Fruit fly (Drosophila melanogaster) whole organism, embryonic: ENCODE data around the gene CG6415.

Experiments
- CG14710 ChIP-seq: fragments of 200-800 bp; sonication (Bioruptor generic); optimal IDR thresholded peaks from 3 replicates; lab custom pipeline; 2019; ENCODE audit warnings: missing biosample characterization, mild to moderate bottlenecking, missing genetic modification characterization, moderate library complexity
- CG17359 ChIP-seq: fragments of 200-800 bp; sonication (Bioruptor generic); optimal IDR thresholded peaks from 3 replicates; lab custom pipeline; 2018; ENCODE audit warnings: missing biosample characterization, mild to moderate bottlenecking, missing genetic modification characterization, moderate library complexity
- CG18619 ChIP-seq: fragments of 200-800 bp; sonication (Bioruptor generic); optimal IDR thresholded peaks from 3 replicates; lab custom pipeline; 2017; ENCODE audit warnings: missing biosample characterization, mild to moderate bottlenecking, missing genetic modification characterization
- CG2116 ChIP-seq: fragments of 200-800 bp; sonication (Bioruptor generic); optimal IDR thresholded peaks from 3 replicates; lab custom pipeline; 2018; ENCODE audit warnings: missing biosample characterization, mild to moderate bottlenecking, missing genetic modification characterization
- CG2129 ChIP-seq: fragments of 200-800 bp; sonication (Bioruptor generic); IDR thresholded peaks from 2 replicates; pipeline ENCODE4 v1.3.6; 2022; ENCODE audit warnings: missing biosample characterization, missing genetic modification characterization; ENCODE audit not compliant: partially characterized antibody
- CG2678 ChIP-seq: fragments of 200-800 bp; sonication (Bioruptor generic); optimal IDR thresholded peaks from 3 replicates; lab custom pipeline; 2019; ENCODE audit warnings: missing biosample characterization, mild to moderate bottlenecking, missing genetic modification characterization, moderate library complexity
- CG34224 ChIP-seq: fragments of 200-800 bp; sonication (Bioruptor generic); IDR thresholded peaks from 3 replicates; pipeline ENCODE4 v1.3.6; 2022; ENCODE audit warnings: missing biosample characterization, missing genetic modification characterization; ENCODE audit not compliant: partially characterized antibody
- CG3838 ChIP-seq: fragments of 200-800 bp; sonication (Bioruptor generic); optimal IDR thresholded peaks from 3 replicates; lab custom pipeline; 2016; ENCODE audit warnings: missing biosample characterization, missing genetic modification characterization
- CG4617 ChIP-seq: fragments of 200-800 bp; sonication (Bioruptor generic); optimal IDR thresholded peaks from 3 replicates; lab custom pipeline; 2016; ENCODE audit warnings: missing biosample characterization, missing genetic modification characterization, borderline replicate concordance
- CG5180 ChIP-seq: fragments of 200-800 bp; sonication (Bioruptor generic); optimal IDR thresholded peaks from 3 replicates; lab custom pipeline; 2017; ENCODE audit warnings: missing biosample characterization, missing genetic modification characterization, mild to moderate bottlenecking, moderate library complexity, missing genetic modification reagents
- CG7839 ChIP-seq: fragments of 200-800 bp; sonication (Bioruptor generic); optimal IDR thresholded peaks from 3 replicates; lab custom pipeline; 2018; ENCODE audit warnings: missing biosample characterization, mild to moderate bottlenecking, missing genetic modification characterization, moderate library complexity
- CG7963 ChIP-seq: fragments of 200-800 bp; sonication (Bioruptor generic); IDR thresholded peaks from 3 replicates; pipeline ENCODE4 v1.3.6; 2022; ENCODE audit warnings: missing biosample characterization, missing genetic modification characterization; ENCODE audit not compliant: partially characterized antibody
- CG7987 ChIP-seq: fragments of 200-800 bp; sonication (Bioruptor generic); optimal IDR thresholded peaks from 2 replicates; lab custom pipeline; 2018; ENCODE audit warnings: missing biosample characterization, mild to moderate bottlenecking, missing genetic modification characterization, moderate library complexity
- CG8924 ChIP-seq: fragments of 200-800 bp; optimal IDR thresholded peaks from 3 replicates; lab custom pipeline; 2019; ENCODE audit warnings: missing biosample characterization, mild to moderate bottlenecking, missing genetic modification characterization, moderate library complexity
- Doc2 ChIP-seq: fragments of 200-800 bp; sonication (Bioruptor generic); IDR thresholded peaks from 2 replicates; pipeline ENCODE4 v1.3.6; 2022; ENCODE audit warnings: missing biosample characterization, missing genetic modification characterization
- Doc3 ChIP-seq: fragments of 200-800 bp; sonication (Bioruptor generic); IDR thresholded peaks from 3 replicates; pipeline ENCODE4 v1.3.6; 2022; ENCODE audit warnings: missing biosample characterization, missing genetic modification characterization; ENCODE audit not compliant: partially characterized antibody
- E2f1 ChIP-seq: fragments of 200-800 bp; sonication (Bioruptor generic); IDR thresholded peaks from 2 replicates; pipeline ENCODE4 v1.3.6; 2022; ENCODE audit warnings: missing biosample characterization, missing genetic modification characterization
- E2f2 ChIP-seq: fragments of 200-800 bp; sonication (Bioruptor generic); IDR thresholded peaks from 2 replicates; pipeline ENCODE4 v1.3.6; 2022; ENCODE audit warnings: missing biosample characterization, missing genetic modification characterization
- Hey ChIP-seq: fragments of 200-800 bp; sonication (Bioruptor generic); optimal IDR thresholded peaks from 3 replicates; lab custom pipeline; 2018; ENCODE audit warnings: missing biosample characterization, mild to moderate bottlenecking, missing genetic modification characterization
- HmgZ ChIP-seq: fragments of 200-800 bp; sonication (Bioruptor generic); optimal IDR thresholded peaks from 2 replicates; lab custom pipeline; 2018; ENCODE audit warnings: missing biosample characterization, mild to moderate bottlenecking, missing genetic modification characterization
- Hsf ChIP-seq: fragments of 200-800 bp; sonication (Bioruptor generic); optimal IDR thresholded peaks from 3 replicates; lab custom pipeline; 2016; ENCODE audit warnings: missing biosample characterization, missing genetic modification characterization
- MBD-R2 ChIP-seq: fragments of 200-800 bp; sonication (Bioruptor generic); IDR thresholded peaks from 2 replicates; pipeline ENCODE4 v1.3.6; 2022; ENCODE audit warnings: missing biosample characterization, missing genetic modification characterization
- MESR4 ChIP-seq: fragments of 200-800 bp; sonication (Bioruptor generic); optimal IDR thresholded peaks from 2 replicates; lab custom pipeline; 2018; ENCODE audit warnings: missing biosample characterization, mild to moderate bottlenecking, missing genetic modification characterization, moderate library complexity
- NfI ChIP-seq: fragments of 200-800 bp; sonication (Bioruptor generic); optimal IDR thresholded peaks from 3 replicates; lab custom pipeline; 2018; ENCODE audit warnings: missing biosample characterization, mild to moderate bottlenecking, missing genetic modification characterization, moderate library complexity
- Opbp ChIP-seq: fragments of 200-800 bp; sonication (Bioruptor generic); IDR thresholded peaks from 3 replicates; pipeline ENCODE4 v1.3.6; 2022; ENCODE audit warnings: missing biosample characterization, missing genetic modification characterization; ENCODE audit not compliant: partially characterized antibody
- Optix ChIP-seq: fragments of 200-800 bp; sonication (Bioruptor generic); IDR thresholded peaks from 3 replicates; pipeline ENCODE4 v1.3.6; 2022; ENCODE audit warnings: missing biosample characterization, missing genetic modification characterization
- Stat92E ChIP-seq, 3 experiments: fragments of >200 bp in 2 of 3; fragments of 200-800 bp in 1 of 3; sonication (Bioruptor generic) in 1 of 3; optimal IDR thresholded peaks; 2 replicates each; lab custom pipeline; 2017 to 2019; ENCODE audit warnings: missing biosample characterization in 3 of 3, missing genetic modification characterization in 3 of 3, mild to moderate bottlenecking in 1 of 3, moderate library complexity in 1 of 3
- amos ChIP-seq: fragments of 200-800 bp; sonication (Bioruptor generic); IDR thresholded peaks from 2 replicates; pipeline ENCODE4 v1.3.6; 2022; ENCODE audit warnings: missing biosample characterization, missing genetic modification characterization; ENCODE audit not compliant: partially characterized antibody
- bab2 ChIP-seq: fragments of 200-800 bp; sonication (Bioruptor generic); optimal IDR thresholded peaks from 2 replicates; lab custom pipeline; 2016; ENCODE audit warnings: missing biosample characterization, missing genetic modification characterization
- bigmax ChIP-seq: fragments of 200-800 bp; sonication (Bioruptor generic); optimal IDR thresholded peaks from 2 replicates; lab custom pipeline; 2018; ENCODE audit warnings: missing biosample characterization, mild to moderate bottlenecking, missing genetic modification characterization
- da ChIP-seq: fragments of 200-800 bp; sonication (Bioruptor generic); optimal IDR thresholded peaks from 2 replicates; lab custom pipeline; 2016; ENCODE audit warnings: missing biosample characterization, missing genetic modification characterization
- gsb-n ChIP-seq: fragments of 200-800 bp; sonication (Bioruptor generic); optimal IDR thresholded peaks from 3 replicates; lab custom pipeline; 2018; ENCODE audit warnings: missing biosample characterization, mild to moderate bottlenecking, missing genetic modification characterization
- inv ChIP-seq: fragments of 200-800 bp; sonication (Bioruptor generic); IDR thresholded peaks from 2 replicates; pipeline ENCODE4 v1.3.6; 2022; ENCODE audit warnings: missing biosample characterization, missing genetic modification characterization; ENCODE audit not compliant: partially characterized antibody
- knrl ChIP-seq: fragments of 200-800 bp; sonication (Bioruptor generic); IDR thresholded peaks from 3 replicates; pipeline ENCODE4 v1.3.6; 2022; ENCODE audit warnings: missing biosample characterization, missing genetic modification characterization; ENCODE audit not compliant: partially characterized antibody
- lmd ChIP-seq: fragments of 200-800 bp; sonication (Bioruptor generic); IDR thresholded peaks from 2 replicates; pipeline ENCODE4 v1.3.6; 2022; ENCODE audit warnings: missing biosample characterization, missing genetic modification characterization
- mld ChIP-seq: fragments of 200-800 bp; sonication (Bioruptor generic); IDR thresholded peaks from 3 replicates; pipeline ENCODE4 v1.3.6; 2022; ENCODE audit warnings: missing biosample characterization, missing genetic modification characterization; ENCODE audit not compliant: partially characterized antibody
- nmo ChIP-seq: fragments of 200-800 bp; sonication (Bioruptor generic); optimal IDR thresholded peaks from 2 replicates; lab custom pipeline; 2018; ENCODE audit warnings: missing biosample characterization, mild to moderate bottlenecking, missing genetic modification characterization, moderate library complexity
- phol ChIP-seq: fragments of 200-800 bp; sonication (Bioruptor generic); optimal IDR thresholded peaks from 3 replicates; lab custom pipeline; 2018; ENCODE audit warnings: missing biosample characterization, mild to moderate bottlenecking, missing genetic modification characterization, moderate library complexity
- pzg ChIP-seq: fragments of 200-800 bp; sonication (Bioruptor generic); optimal IDR thresholded peaks from 3 replicates; lab custom pipeline; 2018; ENCODE audit warnings: missing biosample characterization, mild to moderate bottlenecking, missing genetic modification characterization, moderate library complexity
- schlank ChIP-seq: fragments of 200-800 bp; sonication (Bioruptor generic); optimal IDR thresholded peaks from 2 replicates; lab custom pipeline; 2018; ENCODE audit warnings: missing biosample characterization, mild to moderate bottlenecking, missing genetic modification characterization
- sima ChIP-seq: fragments of 200-800 bp; sonication (Bioruptor generic); optimal IDR thresholded peaks from 2 replicates; lab custom pipeline; 2016; ENCODE audit warnings: missing biosample characterization, missing genetic modification characterization
- sisA ChIP-seq: fragments of 200-800 bp; sonication (Bioruptor generic); IDR thresholded peaks from 2 replicates; pipeline ENCODE4 v1.3.6; 2022; ENCODE audit warnings: missing biosample characterization, missing genetic modification characterization
- slbo ChIP-seq: fragments of 200-800 bp; sonication (Bioruptor generic); IDR thresholded peaks from 2 replicates; pipeline ENCODE4 v1.3.6; 2022; ENCODE audit warnings: missing biosample characterization, missing genetic modification characterization
- stwl ChIP-seq: fragments of 200-800 bp; sonication (Bioruptor generic); optimal IDR thresholded peaks from 3 replicates; lab custom pipeline; 2018; ENCODE audit warnings: missing biosample characterization, mild to moderate bottlenecking, missing genetic modification characterization, moderate library complexity
- trem ChIP-seq: fragments of 200-800 bp; optimal IDR thresholded peaks from 3 replicates; lab custom pipeline; 2019; ENCODE audit warnings: missing biosample characterization, mild to moderate bottlenecking, missing genetic modification characterization, moderate library complexity
- vfl ChIP-seq: fragments of 200-800 bp; sonication (Bioruptor generic); optimal IDR thresholded peaks from 2 replicates; lab custom pipeline; 2016; ENCODE audit warnings: missing biosample characterization, missing genetic modification characterization
- wek ChIP-seq: fragments of 200-800 bp; sonication (Bioruptor generic); optimal IDR thresholded peaks from 3 replicates; lab custom pipeline; 2018; ENCODE audit warnings: missing biosample characterization, mild to moderate bottlenecking, missing genetic modification characterization, moderate library complexity
- wor ChIP-seq: fragments of 200-800 bp; sonication (Bioruptor generic); IDR thresholded peaks from 2 replicates; pipeline ENCODE4 v1.3.6; 2022; ENCODE audit warnings: missing biosample characterization, missing genetic modification characterization
- zen2 ChIP-seq: fragments of 200-800 bp; sonication (Bioruptor generic); IDR thresholded peaks from 3 replicates; pipeline ENCODE4 v1.3.6; 2022; ENCODE audit warnings: missing biosample characterization, missing genetic modification characterization; ENCODE audit not compliant: partially characterized antibody

The CG6415 gene

dm6 chr2L:10743714-10744113, 40.3 kb downstream of the CG6415 start, which contains the start of gene CG6729:
Gene CG6729, minus strand, starts transcription at chr2L:10743935.
- TF ChIP-seq CG7963 (GFP tag; lab: Robert Waterston, UW), result 0 out of 3 replicates have a peak, but pooled peaks have one; percentile 40
- TF ChIP-seq CG7839 (tag; lab: Kevin White, UChicago), result no peak
- no peak for TF ChIP-seq sisA (GFP tag; lab: Robert Waterston, UW)
- no peak for TF ChIP-seq Optix (GFP tag; lab: Robert Waterston, UW)
- no peak for TF ChIP-seq sima (GFP tag; lab: Kevin White, UChicago)
- TF ChIP-seq Hey (tag; lab: Kevin White, UChicago), result no peak
- no peak for TF ChIP-seq Doc2 (GFP tag; lab: Robert Waterston, UW)
- no peak for TF ChIP-seq bab2
- no peak for TF ChIP-seq CG3838 (GFP tag; lab: Kevin White, UChicago)
- TF ChIP-seq CG18619 (GFP tag; lab: Kevin White, UChicago), result no peak
- TF ChIP-seq CG14710 (tag; lab: Kevin White, UChicago), result peak; percentile 41
- no peak; the same call in 2 of the 3 replicates for TF ChIP-seq zen2 (GFP tag; lab: Robert Waterston, UW)
- TF ChIP-seq CG2678 (tag; lab: Kevin White, UChicago), result no peak
- no peak for TF ChIP-seq gsb-n (tag; lab: Kevin White, UChicago)
- peak; percentile 43 for TF ChIP-seq CG2129 (GFP tag; lab: Robert Waterston, UW)
- TF ChIP-seq NfI (GFP tag; lab: Kevin White, UChicago), result no peak
- peak; percentile 87 for TF ChIP-seq MBD-R2 (GFP tag; lab: Robert Waterston, UW)
- TF ChIP-seq knrl (GFP tag; lab: Robert Waterston, UW), result peak; percentile 61
- TF ChIP-seq lmd, result no peak
- TF ChIP-seq CG17359 (tag; lab: Kevin White, UChicago), result no peak
- peak in 1 of 3 experiments; percentile 3 for TF ChIP-seq Stat92E (GFP tag; optimal IDR thresholded peaks at IDR 0.05; lab: Kevin White, UChicago)
- no peak for TF ChIP-seq schlank
- TF ChIP-seq E2f1 (GFP tag; lab: Robert Waterston, UW), result no peak
- TF ChIP-seq amos (GFP tag; lab: Robert Waterston, UW), result peak; percentile 74
- no peak for TF ChIP-seq da (GFP tag; lab: Kevin White, UChicago)
- peak; percentile 74 for TF ChIP-seq pzg (GFP tag; lab: Kevin White, UChicago)
- no peak for TF ChIP-seq CG8924
- TF ChIP-seq nmo (GFP tag; lab: Kevin White, UChicago), result no peak
- TF ChIP-seq wor (GFP tag; lab: Robert Waterston, UW), result no peak
- TF ChIP-seq vfl (GFP tag; lab: Kevin White, UChicago), result no peak
- peak; percentile 29; the same call in 1 of the 2 replicates for TF ChIP-seq inv
- peak; percentile 95 for TF ChIP-seq E2f2 (GFP tag; lab: Robert Waterston, UW)
- TF ChIP-seq Doc3 (GFP tag; lab: Robert Waterston, UW), result peak; percentile 72; the same call in 2 of the 3 replicates
- peak; percentile 32 for TF ChIP-seq HmgZ (tag; lab: Kevin White, UChicago)
- peak; percentile 92 for TF ChIP-seq CG2116
- TF ChIP-seq wek, result no peak
- no peak for TF ChIP-seq slbo (GFP tag; lab: Robert Waterston, UW)
- peak; percentile 58 for TF ChIP-seq stwl (tag; lab: Kevin White, UChicago)
- peak; percentile 78 for TF ChIP-seq CG34224 (GFP tag; lab: Robert Waterston, UW)
- TF ChIP-seq Opbp (GFP tag; lab: Robert Waterston, UW), result peak; percentile 74; the same call in 2 of the 3 replicates
- no peak for TF ChIP-seq bigmax
- peak; percentile 64 for TF ChIP-seq trem (tag; lab: Kevin White, UChicago)
- TF ChIP-seq mld (GFP tag; lab: Robert Waterston, UW), result peak; percentile 45; the same call in 1 of the 3 replicates
- TF ChIP-seq Hsf (GFP tag; lab: Kevin White, UChicago), result no peak
- peak; percentile 41 for TF ChIP-seq CG4617
- peak; percentile 51 for TF ChIP-seq phol
- no peak for TF ChIP-seq CG7987 (GFP tag; lab: Kevin White, UChicago)
- TF ChIP-seq MESR4 (GFP tag; lab: Kevin White, UChicago), result peak; percentile 43
- TF ChIP-seq CG5180 (GFP tag; lab: Kevin White, UChicago), result no peak
